Worm (Caenorhabditis elegans) whole organism, L4 larva: ENCODE measurements around the gene W06F12.3.

ENCODE experiments used
- F10B5.3 ChIP-seq: sonication (generic microtip); optimal IDR thresholded peaks from 2 replicates; lab custom pipeline; 2016; ENCODE audit warnings: mild to moderate bottlenecking, missing genetic modification characterization, missing compliant biosample characterization
- T26A8.4 ChIP-seq: fragments of 200-800 bp; sonication (Bioruptor generic); IDR thresholded peaks from 2 replicates; pipeline ENCODE4 v1.3.6; 2022; ENCODE audit warnings: missing genetic modification characterization, missing compliant biosample characterization
- Y5F2A.4 ChIP-seq: fragments of 200-800 bp; sonication (Bioruptor generic); optimal IDR thresholded peaks from 2 replicates; lab custom pipeline; 2018; ENCODE audit warnings: mild to moderate bottlenecking, missing genetic modification characterization, missing compliant biosample characterization
- Y75B8A.6 ChIP-seq: fragments of 200-800 bp; sonication (Bioruptor generic); IDR thresholded peaks from 2 replicates; pipeline ENCODE4 v1.3.6; 2022; ENCODE audit warnings: missing genetic modification reagents, missing genetic modification characterization, missing compliant biosample characterization
- aha-1 ChIP-seq: fragments of 150-350 bp; peaks from one replicate; lab custom pipeline; 2014; ENCODE audit warnings: missing biosample characterization, missing genetic modification characterization
- ama-1 ChIP-seq: fragments of 150-350 bp; optimal IDR thresholded peaks from 2 replicates; lab custom pipeline; 2014; ENCODE audit warnings: inconsistent platforms, mixed read lengths
- ceh-20 ChIP-seq: fragments of 200-800 bp; sonication (Bioruptor generic); IDR thresholded peaks from 2 replicates; pipeline ENCODE4 v1.3.6; 2022; ENCODE audit warnings: missing genetic modification reagents, missing genetic modification characterization, missing compliant biosample characterization
- ces-1 ChIP-seq: fragments of 150-350 bp; sonication (generic microtip); optimal IDR thresholded peaks from 4 replicates; lab custom pipeline; 2014; ENCODE audit warnings: missing biosample characterization, missing genetic modification reagents, missing genetic modification characterization
- ctbp-1 ChIP-seq: fragments of 200-800 bp; sonication (Bioruptor generic); IDR thresholded peaks from 2 replicates; pipeline ENCODE4 v1.3.6; 2022; ENCODE audit warnings: missing genetic modification reagents, missing genetic modification characterization, missing compliant biosample characterization
- daf-16 ChIP-seq, 3 experiments: sonication (generic microtip); optimal IDR thresholded peaks; 2 replicates each; lab custom pipeline; 2016 to 2017; ENCODE audit warnings: missing genetic modification characterization in 3 of 3, missing genetic modification reagents in 3 of 3, mild to moderate bottlenecking in 2 of 3, missing compliant biosample characterization in 2 of 3, missing biosample characterization in 1 of 3, moderate library complexity in 1 of 3
- daf-19 ChIP-seq: fragments of 200-800 bp; sonication (Bioruptor generic); conservative IDR thresholded peaks from 2 replicates; pipeline ENCODE4 v1.3.6; 2022; ENCODE audit warnings: missing genetic modification characterization, missing compliant biosample characterization
- daf-8 ChIP-seq: fragments of 200-800 bp; sonication (Bioruptor generic); IDR thresholded peaks from 2 replicates; pipeline ENCODE4 v1.3.6; 2022; ENCODE audit warnings: missing genetic modification characterization, missing compliant biosample characterization
- dmd-6 ChIP-seq: fragments of 200-800 bp; sonication (Bioruptor generic); IDR thresholded peaks from 2 replicates; pipeline ENCODE4 v1.3.6; 2022; ENCODE audit warnings: missing genetic modification reagents, missing genetic modification characterization, missing compliant biosample characterization
- dpl-1 ChIP-seq: fragments of 150-350 bp; optimal IDR thresholded peaks from 2 replicates; lab custom pipeline; 2014; ENCODE audit warnings: missing biosample characterization, missing genetic modification reagents, missing genetic modification characterization
- duxl-1 ChIP-seq: sonication (generic microtip); optimal IDR thresholded peaks from 2 replicates; lab custom pipeline; 2016; ENCODE audit warnings: mild to moderate bottlenecking, missing genetic modification characterization, moderate library complexity, missing compliant biosample characterization; ENCODE audit not compliant: poor library complexity
- dve-1 ChIP-seq: sonication (generic microtip); optimal IDR thresholded peaks from 2 replicates; lab custom pipeline; 2017; ENCODE audit warnings: antibody characterized with exemption, mild to moderate bottlenecking, missing genetic modification characterization, missing compliant biosample characterization; ENCODE audit not compliant: insufficient read depth
- fkh-10 ChIP-seq: fragments of 150-350 bp; optimal IDR thresholded peaks from 2 replicates; lab custom pipeline; 2014; ENCODE audit warnings: missing biosample characterization, missing genetic modification reagents, missing genetic modification characterization
- hlh-11 ChIP-seq: fragments of 200-800 bp; sonication (Bioruptor generic); optimal IDR thresholded peaks from 2 replicates; lab custom pipeline; 2018; ENCODE audit warnings: mild to moderate bottlenecking, missing genetic modification characterization, missing compliant biosample characterization
- hlh-30 ChIP-seq: sonication (generic microtip); optimal IDR thresholded peaks from 2 replicates; lab custom pipeline; 2017; ENCODE audit warnings: antibody characterized with exemption, mild to moderate bottlenecking, missing genetic modification characterization, missing compliant biosample characterization; ENCODE audit not compliant: insufficient read depth
- lim-7 ChIP-seq: fragments of 200-800 bp; sonication (Bioruptor generic); IDR thresholded peaks from 2 replicates; pipeline ENCODE4 v1.3.6; 2022; ENCODE audit warnings: missing genetic modification characterization, missing compliant biosample characterization
- lin-13 ChIP-seq: fragments of 150-350 bp; optimal IDR thresholded peaks from 2 replicates; lab custom pipeline; 2014; ENCODE audit warnings: missing biosample characterization, missing genetic modification reagents, missing genetic modification characterization
- lin-29 ChIP-seq: fragments of 200-800 bp; sonication (Bioruptor generic); IDR thresholded peaks from 2 replicates; pipeline ENCODE4 v1.3.6; 2022; ENCODE audit warnings: missing genetic modification reagents, missing genetic modification characterization, missing compliant biosample characterization
- lir-3 ChIP-seq: sonication (generic microtip); optimal IDR thresholded peaks from 2 replicates; lab custom pipeline; 2016; ENCODE audit warnings: mild to moderate bottlenecking, missing genetic modification characterization, missing compliant biosample characterization
- lsy-2 ChIP-seq, 2 experiments: fragments of 150-350 bp in 1 of 2; sonication (generic microtip) in 1 of 2; optimal IDR thresholded peaks; 2 replicates each; lab custom pipeline; 2014 to 2017; ENCODE audit warnings: missing biosample characterization in 2 of 2, missing genetic modification characterization in 2 of 2
- mdl-1 ChIP-seq, 2 experiments: fragments of 150-350 bp in 1 of 2; sonication (generic microtip) in 1 of 2; optimal IDR thresholded peaks; 2 replicates each; lab custom pipeline; 2014 to 2017; ENCODE audit warnings: missing biosample characterization in 2 of 2, missing genetic modification characterization in 2 of 2
- mxl-2 ChIP-seq: fragments of 200-800 bp; sonication (Bioruptor generic); conservative IDR thresholded peaks from 2 replicates; pipeline ENCODE4 v1.3.6; 2022; ENCODE audit warnings: missing genetic modification reagents, missing genetic modification characterization, missing compliant biosample characterization
- mxl-3 ChIP-seq: fragments of 200-800 bp; sonication (Bioruptor generic); optimal IDR thresholded peaks from 2 replicates; lab custom pipeline; 2018; ENCODE audit warnings: mild to moderate bottlenecking, missing genetic modification characterization, missing compliant biosample characterization
- nhr-11 ChIP-seq: fragments of 150-350 bp; optimal IDR thresholded peaks from 2 replicates; lab custom pipeline; 2014; ENCODE audit warnings: missing biosample characterization, missing genetic modification characterization
- nhr-25 ChIP-seq: sonication (generic microtip); optimal IDR thresholded peaks from 2 replicates; lab custom pipeline; 2017; ENCODE audit warnings: missing genetic modification characterization, mild to moderate bottlenecking, missing compliant biosample characterization, antibody characterized with exemption, moderate library complexity, borderline replicate concordance; ENCODE audit not compliant: insufficient read depth
- nhr-28 ChIP-seq: fragments of 150-350 bp; optimal IDR thresholded peaks from 2 replicates; lab custom pipeline; 2014; ENCODE audit warnings: missing biosample characterization, missing genetic modification characterization
- nhr-42 ChIP-seq: fragments of 200-800 bp; sonication (Bioruptor generic); IDR thresholded peaks from 2 replicates; pipeline ENCODE4 v1.3.6; 2022; ENCODE audit warnings: missing genetic modification characterization, missing compliant biosample characterization
- nhr-48 ChIP-seq: sonication (generic microtip); optimal IDR thresholded peaks from 2 replicates; lab custom pipeline; 2016; ENCODE audit warnings: mild to moderate bottlenecking, missing genetic modification characterization, missing compliant biosample characterization
- nhr-6 ChIP-seq: fragments of 150-350 bp; optimal IDR thresholded peaks from 2 replicates; lab custom pipeline; 2014; ENCODE audit warnings: missing biosample characterization, missing genetic modification characterization
- pqm-1 ChIP-seq: sonication (generic microtip); optimal IDR thresholded peaks from 2 replicates; lab custom pipeline; 2017; ENCODE audit warnings: missing biosample characterization, missing genetic modification characterization
- set-16 ChIP-seq: fragments of 200-800 bp; sonication (Bioruptor generic); IDR thresholded peaks from 2 replicates; pipeline ENCODE4 v1.3.6; 2022; ENCODE audit warnings: missing genetic modification reagents, missing genetic modification characterization, missing compliant biosample characterization
- spr-1 ChIP-seq: sonication (generic microtip); optimal IDR thresholded peaks from 2 replicates; lab custom pipeline; 2016; ENCODE audit warnings: mild to moderate bottlenecking, missing genetic modification characterization, missing compliant biosample characterization
- unc-62 ChIP-seq, 3 experiments: fragments of 150-350 bp in 1 of 3; sonication (generic microtip); optimal IDR thresholded peaks in 2 of 3; peaks in 1 of 3; 1 replicate in 1 of 3; 2 replicates in 2 of 3; lab custom pipeline; 2014 to 2017; ENCODE audit warnings: missing biosample characterization in 3 of 3, missing genetic modification characterization in 3 of 3, missing genetic modification reagents in 3 of 3, missing genotype in 1 of 3
- zip-11 ChIP-seq: fragments of 200-800 bp; sonication (Bioruptor generic); IDR thresholded peaks from 2 replicates; pipeline ENCODE4 v1.3.6; 2022; ENCODE audit warnings: missing genetic modification characterization, missing compliant biosample characterization
- ztf-7 ChIP-seq: fragments of 150-350 bp; optimal IDR thresholded peaks from 2 replicates; lab custom pipeline; 2014; ENCODE audit warnings: missing biosample characterization, missing genetic modification characterization

Gene W06F12.3

DNA sequence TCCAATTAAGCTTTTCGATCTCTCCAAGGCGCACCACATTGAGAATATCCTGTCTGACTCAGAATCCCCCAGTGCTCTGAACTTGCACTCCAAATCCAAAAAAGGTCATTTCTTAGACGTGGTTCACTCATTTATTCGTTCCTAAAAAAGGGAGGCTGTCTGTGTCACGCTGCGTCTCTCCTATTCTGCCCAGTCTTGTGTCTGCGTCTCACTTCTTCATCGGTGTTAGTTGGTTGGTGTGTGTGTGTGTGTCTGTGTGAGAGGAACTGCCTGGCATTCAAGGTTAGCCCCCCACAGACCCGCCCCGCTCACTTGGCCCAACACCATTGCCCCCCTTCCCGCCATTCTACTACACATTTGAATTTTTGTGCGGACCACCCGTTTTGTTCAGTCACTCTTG lies 17.3 kb upstream of the W06F12.3 start (continued):
- no peak for TF ChIP-seq ceh-20
- TF ChIP-seq lim-7 (GFP tag; lab: Robert Waterston, UW), result 0 out of 2 replicates have a peak, but pooled peaks have one; percentile 35
- TF ChIP-seq spr-1 (tag; lab: Kevin White, UChicago), result no peak
- 0 out of 2 replicates have a peak, but pooled peaks have one; percentile 40 for TF ChIP-seq T26A8.4 (GFP tag; lab: Robert Waterston, UW)
- TF ChIP-seq fkh-10, result peak; percentile 15
- TF ChIP-seq daf-8 (GFP tag; lab: Robert Waterston, UW), result no peak
- TF ChIP-seq set-16 (GFP tag; lab: Robert Waterston, UW), result 0 out of 2 replicates have a peak, but pooled peaks have one; percentile 18
- no peak for TF ChIP-seq mxl-2
- no peak for TF ChIP-seq duxl-1 (tag; lab: Kevin White, UChicago)
- TF ChIP-seq nhr-25 (tag; lab: Kevin White, UChicago), result peak; percentile 78
- no peak for TF ChIP-seq nhr-42 (GFP tag; lab: Robert Waterston, UW)
- peak; percentile 68 for TF ChIP-seq hlh-11 (tag; lab: Kevin White, UChicago)
- no peak for TF ChIP-seq Y5F2A.4 (GFP tag; lab: Kevin White, UChicago)
- peak; percentile 74 for TF ChIP-seq hlh-30

DNA sequence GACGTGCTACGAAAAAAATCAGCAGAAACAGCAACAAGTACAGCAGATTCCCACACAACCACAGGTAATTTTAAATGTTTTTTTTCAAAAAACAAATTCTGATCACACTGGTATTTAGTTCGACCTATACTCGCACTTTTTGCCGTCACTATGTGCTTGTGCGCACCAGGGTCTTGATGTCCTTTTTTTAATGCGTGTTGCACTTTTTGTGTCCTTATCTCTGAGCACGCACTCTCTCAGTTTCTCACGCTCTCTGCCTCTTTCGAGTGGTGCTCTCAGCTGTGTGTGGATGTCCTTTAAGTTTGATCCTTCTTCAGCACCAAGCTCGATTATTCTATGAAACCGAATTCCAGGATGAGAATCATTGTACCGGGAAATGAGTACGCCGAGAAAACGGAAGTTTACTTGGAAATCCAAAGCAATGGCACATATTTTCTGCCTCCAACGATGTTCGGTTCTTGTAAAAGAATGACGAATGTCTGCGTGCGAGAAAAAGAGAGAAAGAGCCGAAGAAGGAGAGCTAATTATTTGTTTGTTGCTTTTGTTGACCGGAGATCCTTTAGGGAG lies 16.3 kb upstream of the W06F12.3 start:
- TF ChIP-seq F10B5.3 (tag; lab: Kevin White, UChicago) (no peak), pqm-1 (tag; lab: Kevin White, UChicago) (peak; percentile 68), lin-29 (GFP tag; lab: Robert Waterston, UW) (no peak), zip-11 (GFP tag; lab: Robert Waterston, UW) (no peak), nhr-28 (tag; lab: Kevin White, UChicago) (peak; percentile 38), daf-16 (GFP tag; optimal IDR thresholded peaks at IDR 0.05; lab: Kevin White, UChicago) (no peak), daf-16 (tag; optimal IDR thresholded peaks at IDR 0.05; lab: Kevin White, UChicago) (peak; percentile 11), ces-1 (GFP tag; lab: Kevin White, UChicago) (no peak), ztf-7 (tag; lab: Kevin White, UChicago) (no peak), lsy-2 (tag; optimal IDR thresholded peaks at IDR 0.05; lab: Kevin White, UChicago) (peak in 1 of 2 experiments; percentile 14), mdl-1 (tag; optimal IDR thresholded peaks at IDR 0.05; lab: Kevin White, UChicago) (no peak), hlh-30 (peak; percentile 12), hlh-11 (tag; lab: Kevin White, UChicago) (peak; percentile 27), nhr-11 (peak; percentile 49), ama-1 (lab: Kevin White, UChicago) (peak; percentile 48), dpl-1 (no peak), ceh-20 (no peak), nhr-6 (tag; lab: Kevin White, UChicago) (peak; percentile 23), dmd-6 (GFP tag; lab: Robert Waterston, UW) (peak; percentile 23; the same call in 1 of the 2 replicates), Y75B8A.6 (GFP tag; lab: Robert Waterston, UW) (no peak), mxl-3 (GFP tag; lab: Kevin White, UChicago) (peak; percentile 44), unc-62 (GFP tag; optimal IDR thresholded peaks at IDR 0.05 in 1 of 2; lab: Kevin White, UChicago) (peak in 1 of 2 experiments; percentile 42), unc-62 (tag; optimal IDR thresholded peaks at IDR 0.05; lab: Kevin White, UChicago) (no peak), aha-1 (peak; percentile 90), lir-3 (tag; lab: Kevin White, UChicago) (no peak), nhr-48 (peak; percentile 14), dve-1 (peak; percentile 35), ctbp-1 (GFP tag; lab: Robert Waterston, UW) (0 out of 2 replicates have a peak, but pooled peaks have one; percentile 19), daf-19 (GFP tag; lab: Robert Waterston, UW) (no peak), lin-13 (GFP tag; lab: Kevin White, UChicago) (no peak)
